Worm (Caenorhabditis elegans): ENCODE data around the gene gln-6.
"Not testable (repeated sequence)": the region's sequence is repeated elsewhere in the genome, so short reads cannot be mapped to it uniquely, and the experiment has no call there.

DNA sequence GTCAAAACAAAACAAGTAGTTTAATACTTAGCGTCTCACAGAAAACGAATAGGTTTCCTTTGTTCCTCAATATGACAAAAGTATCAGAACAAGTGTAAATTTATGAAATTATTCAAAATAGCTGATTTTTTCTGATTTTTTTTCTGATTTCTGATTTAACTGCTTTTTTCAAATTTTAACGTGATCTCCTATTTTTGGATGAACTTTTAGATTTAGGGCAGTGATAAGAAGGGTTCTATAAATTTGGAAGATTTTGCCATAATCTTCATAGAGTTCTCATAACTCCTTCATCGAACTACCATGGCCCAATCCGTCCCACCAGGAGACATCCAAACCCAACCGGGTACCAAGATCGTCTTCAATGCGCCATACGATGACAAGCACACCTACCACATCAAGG is 29.0 kb upstream of the gln-6 start, which contains the start of gene msp-78:
- TF ChIP-seq ttx-3, fkh-6, pat-9, ceh-34, pros-1 (tag; optimal IDR thresholded peaks at IDR 0.05): not testable (repeated sequence)

All from whole organism, late embryonic.